Worm (Caenorhabditis elegans) whole organism, early embryonic: ENCODE measurements around the gene gcc-1.

Source experiments
- ama-1 ChIP-seq: fragments of 150-350 bp; optimal IDR thresholded peaks from 2 replicates; lab custom pipeline; 2014
- ceh-36 ChIP-seq: sonication (generic microtip); optimal IDR thresholded peaks from 2 replicates; lab custom pipeline; 2016; ENCODE audit warnings: missing genetic modification characterization, inconsistent platforms, missing compliant biosample characterization
- ets-7 ChIP-seq: sonication (generic microtip); optimal IDR thresholded peaks from 2 replicates; lab custom pipeline; 2016; ENCODE audit warnings: missing genotype, missing genetic modification characterization, missing compliant biosample characterization
- flt-1 ChIP-seq: fragments of 200-800 bp; sonication (Bioruptor generic); IDR thresholded peaks from 2 replicates; pipeline ENCODE4 v1.3.6; 2022; ENCODE audit warnings: missing genetic modification characterization, missing compliant biosample characterization
- hmg-4 ChIP-seq: fragments of 200-800 bp; sonication (Bioruptor generic); optimal IDR thresholded peaks from 2 replicates; lab custom pipeline; 2018; ENCODE audit warnings: mild to moderate bottlenecking, missing genetic modification characterization, missing compliant biosample characterization
- hnd-1 ChIP-seq: sonication (generic microtip); optimal IDR thresholded peaks from 2 replicates; lab custom pipeline; 2016; ENCODE audit warnings: missing genetic modification characterization, missing compliant biosample characterization
- pes-1 ChIP-seq: fragments of 200-800 bp; sonication (Bioruptor generic); IDR thresholded peaks from 2 replicates; pipeline ENCODE4 v1.3.6; 2022; ENCODE audit warnings: missing genetic modification reagents, missing genetic modification characterization, missing compliant biosample characterization
- scrt-1 ChIP-seq: fragments of 200-800 bp; sonication (Bioruptor generic); IDR thresholded peaks from 2 replicates; pipeline ENCODE4 v1.3.6; 2022; ENCODE audit warnings: missing genetic modification characterization, missing compliant biosample characterization
- sea-1 ChIP-seq: fragments of 200-800 bp; sonication (Bioruptor generic); conservative IDR thresholded peaks from 2 replicates; pipeline ENCODE4 v1.3.6; 2022; ENCODE audit warnings: missing genetic modification characterization, missing compliant biosample characterization
- tbx-11 ChIP-seq: fragments of 200-800 bp; sonication (Bioruptor generic); IDR thresholded peaks from 2 replicates; pipeline ENCODE4 v1.3.6; 2022; ENCODE audit warnings: missing genetic modification characterization, missing compliant biosample characterization
- tbx-37 ChIP-seq: fragments of 200-800 bp; sonication (Bioruptor generic); conservative IDR thresholded peaks from 2 replicates; pipeline ENCODE4 v1.3.6; 2022; ENCODE audit warnings: missing genetic modification reagents, missing genetic modification characterization, missing compliant biosample characterization
- tra-4 ChIP-seq: sonication (generic microtip); optimal IDR thresholded peaks from 2 replicates; lab custom pipeline; 2017; ENCODE audit warnings: missing genetic modification characterization, missing compliant biosample characterization

ce11 chrX:3204778-3205177 is 45.0 kb downstream of the gcc-1 start, which contains the start of gene F28B4.1:
- no peak for TF ChIP-seq ama-1 (lab: Kevin White, UChicago)
- TF ChIP-seq ceh-36: no peak
- no peak for TF ChIP-seq hmg-4 (GFP tag; lab: Kevin White, UChicago)
- no peak for TF ChIP-seq hnd-1 (tag; lab: Kevin White, UChicago)
- TF ChIP-seq tbx-37 (GFP tag; lab: Robert Waterston, UW): no peak
- no peak for TF ChIP-seq flt-1 (GFP tag; lab: Robert Waterston, UW)
- no peak for TF ChIP-seq pes-1 (GFP tag; lab: Robert Waterston, UW)
- TF ChIP-seq tbx-11 (GFP tag; lab: Robert Waterston, UW): no peak
- no peak for TF ChIP-seq tra-4 (tag; lab: Kevin White, UChicago)
- no peak for TF ChIP-seq ets-7 (tag; lab: Kevin White, UChicago)
- no peak for TF ChIP-seq sea-1 (GFP tag; lab: Robert Waterston, UW)
- no peak for TF ChIP-seq scrt-1
